Worm (Caenorhabditis elegans): ENCODE measurements around the gene ets-6.

ets-6 gene

DNA sequence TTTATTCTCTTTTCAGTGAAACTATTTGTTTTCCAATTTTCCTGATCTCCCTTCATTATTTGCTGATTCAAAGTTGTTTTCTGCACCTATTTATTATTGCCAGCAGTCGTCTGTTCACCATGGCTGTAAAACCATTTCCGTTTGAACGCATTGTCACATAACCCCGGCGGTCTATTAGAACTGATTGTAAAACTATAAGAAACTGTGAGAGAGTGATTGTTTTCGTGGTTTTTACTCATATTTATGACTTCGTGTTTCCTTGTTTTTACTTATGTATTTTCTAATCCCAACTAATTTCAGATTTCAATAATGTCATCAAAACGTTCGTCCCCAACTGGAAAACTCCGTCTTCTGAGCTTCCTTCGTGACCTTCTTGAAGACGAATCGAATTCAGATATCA is 17.4 kb downstream of the ets-6 start, which contains the start of gene F19F10.1:
F19F10.1 (plus strand) TSS at position 301 of the 400 bp plus-strand sequence.
- TF ChIP-seq skn-1 (tag; optimal IDR thresholded peaks at IDR 0.05) (no peak), ztf-4 (tag; optimal IDR thresholded peaks at IDR 0.05) (no peak), lin-13 (GFP tag; optimal IDR thresholded peaks at IDR 0.05) (no peak), alr-1 (tag; optimal IDR thresholded peaks at IDR 0.05) (no peak), ceh-16 (tag; optimal IDR thresholded peaks at IDR 0.05) (no peak), nhr-12 (tag; optimal IDR thresholded peaks at IDR 0.05) (no peak), nhr-129 (tag; optimal IDR thresholded peaks at IDR 0.05) (no peak), nhr-25 (tag; optimal IDR thresholded peaks at IDR 0.05) (no peak), nhr-21 (tag; optimal IDR thresholded peaks at IDR 0.05) (no peak), nhr-77 (tag; optimal IDR thresholded peaks at IDR 0.05) (no peak), lin-39 (tag; optimal IDR thresholded peaks at IDR 0.05) (no peak), fos-1 (tag; optimal IDR thresholded peaks at IDR 0.05) (no peak), crh-2 (tag; optimal IDR thresholded peaks at IDR 0.05) (no peak)

DNA sequence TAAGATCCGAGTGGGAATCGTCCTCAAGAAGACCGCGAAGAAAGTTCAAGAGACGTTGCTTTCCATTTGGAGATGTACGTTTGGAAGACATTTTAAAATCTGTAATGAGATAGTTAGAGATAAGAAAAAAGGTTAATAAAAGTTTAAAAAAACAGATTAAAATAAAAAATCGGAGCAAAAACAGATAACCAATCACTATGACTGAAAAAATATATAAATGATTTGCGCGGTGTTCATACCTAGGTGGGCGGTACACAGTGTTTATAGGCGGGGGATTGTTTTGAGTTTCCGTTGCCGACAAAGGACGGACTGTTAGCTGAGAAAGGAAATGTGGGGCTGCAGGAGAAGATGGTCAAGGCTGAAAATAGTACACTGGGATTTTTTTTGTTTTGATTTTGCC is 21.7 kb downstream of the ets-6 start, which contains the start of gene ets-7:
ets-7 (minus strand) TSS at position 101 of the 400 bp plus-strand sequence.
- TF ChIP-seq mdl-1 (tag; optimal IDR thresholded peaks at IDR 0.05): no peak
- TF ChIP-seq nhr-12 (tag; optimal IDR thresholded peaks at IDR 0.05): no peak
- TF ChIP-seq elt-3 (tag; optimal IDR thresholded peaks at IDR 0.05): no peak
- TF ChIP-seq dmd-4 (tag; optimal IDR thresholded peaks at IDR 0.05): no peak
- no peak for TF ChIP-seq egl-27 (tag; optimal IDR thresholded peaks at IDR 0.05)
- no peak for TF ChIP-seq crh-2 (tag; optimal IDR thresholded peaks at IDR 0.05)
- no peak for TF ChIP-seq aly-2 (tag; optimal IDR thresholded peaks at IDR 0.05)
- no peak for TF ChIP-seq sma-9 (GFP tag; optimal IDR thresholded peaks at IDR 0.05)
- TF ChIP-seq sma-9 (tag; optimal IDR thresholded peaks at IDR 0.05): no peak
- TF ChIP-seq ceh-16 (tag; optimal IDR thresholded peaks at IDR 0.05): no peak
- no peak for TF ChIP-seq nhr-129 (tag; optimal IDR thresholded peaks at IDR 0.05)
- TF ChIP-seq unc-62 (GFP tag; optimal IDR thresholded peaks at IDR 0.05): no peak
- TF ChIP-seq nhr-6 (tag; optimal IDR thresholded peaks at IDR 0.05): no peak

DNA sequence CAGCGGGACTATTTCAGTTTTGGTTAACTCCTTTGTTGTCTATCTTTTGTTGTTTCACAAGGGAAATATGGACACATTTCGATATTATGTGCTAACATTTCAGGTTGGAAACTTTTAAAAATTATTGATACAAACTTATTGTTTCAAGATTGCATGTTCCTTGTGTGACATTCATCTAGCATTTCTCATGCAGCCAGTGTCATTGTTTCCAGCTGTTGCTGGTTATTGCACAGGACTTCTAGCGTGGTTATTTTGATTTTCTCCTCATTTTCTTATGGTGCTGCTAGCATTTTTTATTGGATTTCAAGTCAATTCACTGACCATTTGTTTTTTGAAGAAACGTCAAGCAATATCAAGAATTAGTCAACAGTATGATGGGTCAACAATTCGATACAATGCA is 24.5 kb downstream of the ets-6 start:
- TF ChIP-seq ztf-1 (GFP tag; conservative IDR thresholded peaks at IDR 0.05) (no peak), R02D3.7 (tag; optimal IDR thresholded peaks at IDR 0.05) (no peak), aly-2 (tag; optimal IDR thresholded peaks at IDR 0.05) (no peak), unc-62 (GFP tag; optimal IDR thresholded peaks at IDR 0.05) (no peak), lin-11 (tag; optimal IDR thresholded peaks at IDR 0.05) (no peak), gmeb-1 (tag; optimal IDR thresholded peaks at IDR 0.05) (no peak), nhr-10 (tag; optimal IDR thresholded peaks at IDR 0.05) (no peak), alr-1 (tag; optimal IDR thresholded peaks at IDR 0.05) (no peak), ZK546.5 (tag; optimal IDR thresholded peaks at IDR 0.05) (no peak), mdl-1 (tag; optimal IDR thresholded peaks at IDR 0.05) (no peak), nhr-11 (tag; optimal IDR thresholded peaks at IDR 0.05) (no peak), nhr-237 (tag; optimal IDR thresholded peaks at IDR 0.05) (no peak), lin-13 (GFP tag; optimal IDR thresholded peaks at IDR 0.05) (no peak), snpc-4 (tag; optimal IDR thresholded peaks at IDR 0.05) (no peak)

DNA sequence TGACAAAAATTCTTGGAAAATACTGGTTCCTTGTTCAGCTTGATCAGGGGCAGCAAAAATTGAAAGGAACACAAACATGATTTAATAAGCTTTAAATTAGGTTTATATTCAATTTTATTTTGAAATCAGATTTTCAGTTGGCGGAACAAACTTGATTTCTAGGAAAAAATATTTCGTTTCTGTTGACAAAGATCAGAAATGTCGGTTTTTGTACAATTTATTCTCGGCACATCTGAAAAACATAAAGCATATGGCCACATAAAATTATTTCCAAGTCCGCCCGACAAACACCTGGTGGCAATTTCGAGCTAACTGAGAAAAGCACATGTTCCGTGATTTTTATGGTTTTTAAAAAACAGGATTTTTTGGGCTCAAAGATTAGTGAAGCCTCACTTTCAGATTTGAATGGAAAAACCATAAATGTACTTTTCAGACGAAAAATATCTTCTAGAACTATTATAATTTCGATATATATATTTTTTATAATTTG is 26.4 kb downstream of the ets-6 start, which contains the start of gene ttr-10:
ttr-10 (minus strand) TSS at position 51 of the 490 bp plus-strand sequence.
- TF ChIP-seq blmp-1 (tag; optimal IDR thresholded peaks at IDR 0.05; ENCODE audit: insufficient read depth) (no peak), R02D3.7 (tag; optimal IDR thresholded peaks at IDR 0.05) (no peak)

DNA sequence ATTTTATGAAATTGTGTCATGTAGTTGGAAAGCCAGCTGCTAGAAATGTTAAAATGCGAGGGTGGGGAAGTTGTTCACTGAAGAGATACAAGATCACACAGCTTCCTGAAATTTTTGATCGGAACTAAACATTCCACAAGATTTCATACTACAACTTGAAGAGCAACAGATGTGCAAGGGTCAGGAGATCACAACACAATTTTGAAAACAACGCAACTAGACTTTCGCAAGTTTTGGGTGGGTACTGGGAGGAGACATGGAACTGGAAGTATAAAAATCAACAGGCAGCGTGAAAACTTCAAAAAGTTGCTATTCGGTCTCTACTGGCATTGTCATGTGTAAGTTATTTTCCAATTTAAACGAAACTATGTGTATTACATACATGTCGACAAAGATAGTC is 28.5 kb downstream of the ets-6 start, which contains the start of gene F19F10.3:
F19F10.3 (plus strand) TSS at position 301 of the 400 bp plus-strand sequence.
- TF ChIP-seq mbf-1 (tag; optimal IDR thresholded peaks at IDR 0.05) (no peak), nhr-12 (tag; optimal IDR thresholded peaks at IDR 0.05) (no peak), nhr-129 (tag; optimal IDR thresholded peaks at IDR 0.05) (no peak), ztf-4 (tag; optimal IDR thresholded peaks at IDR 0.05) (no peak), lin-13 (GFP tag; optimal IDR thresholded peaks at IDR 0.05) (no peak), nhr-23 (tag; optimal IDR thresholded peaks at IDR 0.05) (no peak), lsy-2 (tag; optimal IDR thresholded peaks at IDR 0.05) (no peak), lin-39 (tag; optimal IDR thresholded peaks at IDR 0.05) (no peak), sem-4 (tag; optimal IDR thresholded peaks at IDR 0.05) (no peak), skn-1 (tag; optimal IDR thresholded peaks at IDR 0.05) (no peak)
